Worm (Caenorhabditis elegans): ENCODE results near the gene ZK632.10.
A peak's percentile ranks its signal among the peaks of the same experiment; 100 is the strongest.

Gene ZK632.10

ce11 chrIII:9827163-9827951, at the start of gene ZK632.10, which contains the start of gene ZK632.11 (continued):
- peak; percentile 59 for TF ChIP-seq K12H6.12 (tag; optimal IDR thresholded peaks at IDR 0.05)
- no peak for TF ChIP-seq F10E7.11 (tag; optimal IDR thresholded peaks at IDR 0.05)
- no peak for TF ChIP-seq F22D6.2 (tag; optimal IDR thresholded peaks at IDR 0.05)
- TF ChIP-seq madf-10 (tag; optimal IDR thresholded peaks at IDR 0.05): no peak
- TF ChIP-seq tlf-1 (GFP tag; optimal IDR thresholded peaks at IDR 0.05): no peak
- no peak for TF ChIP-seq attf-6 (GFP tag; IDR thresholded peaks at IDR 0.05)
- TF ChIP-seq egl-44 (GFP tag; IDR thresholded peaks at IDR 0.05): no peak
- TF ChIP-seq D2030.7 (GFP tag; IDR thresholded peaks at IDR 0.05): peak; percentile 33; the same call in 1 of the 2 replicates
- peak; percentile 53 for TF ChIP-seq ceh-91 (GFP tag; IDR thresholded peaks at IDR 0.05)
- no peak for TF ChIP-seq hmg-20 (GFP tag; IDR thresholded peaks at IDR 0.05)
- no peak for TF ChIP-seq F57A8.1 (GFP tag; optimal IDR thresholded peaks at IDR 0.05)
- no peak for TF ChIP-seq nhr-27 (tag; optimal IDR thresholded peaks at IDR 0.05)
- TF ChIP-seq Y53G8AR.9 (GFP tag; conservative IDR thresholded peaks at IDR 0.05): peak; percentile 39; the same call in 1 of the 2 replicates
- TF ChIP-seq ztf-25 (GFP tag; IDR thresholded peaks at IDR 0.05): no peak
- TF ChIP-seq nhr-179 (tag; optimal IDR thresholded peaks at IDR 0.05): no peak
- no peak for TF ChIP-seq lag-1 (GFP tag; IDR thresholded peaks at IDR 0.05)
- no peak for TF ChIP-seq Y56A3A.18 (GFP tag; IDR thresholded peaks at IDR 0.05)
- peak; percentile 17 for TF ChIP-seq attf-5 (GFP tag; optimal IDR thresholded peaks at IDR 0.05)
- no peak for TF ChIP-seq madf-8 (GFP tag; conservative IDR thresholded peaks at IDR 0.05)
- TF ChIP-seq madf-3 (GFP tag; IDR thresholded peaks at IDR 0.05): peak; percentile 37; the same call in 1 of the 2 replicates
- no peak for TF ChIP-seq sea-2 (GFP tag; IDR thresholded peaks at IDR 0.05)
- TF ChIP-seq dox-1 (GFP tag; IDR thresholded peaks at IDR 0.05): 0 out of 2 replicates have a peak, but pooled peaks have one; percentile 20
- no peak for TF ChIP-seq lsy-27 (tag; optimal IDR thresholded peaks at IDR 0.05; ENCODE audit: borderline replicate concordance, insufficient read depth)
- TF ChIP-seq akir-1 (GFP tag; optimal IDR thresholded peaks at IDR 0.05): no peak
- TF ChIP-seq snpc-3.4 (tag; optimal IDR thresholded peaks at IDR 0.05): no peak
- TF ChIP-seq hlh-12 (tag; optimal IDR thresholded peaks at IDR 0.05): no peak
- no peak for TF ChIP-seq mxl-1 (tag; optimal IDR thresholded peaks at IDR 0.05)

ce11 chrIII:9876951-9877350, 49.4 kb upstream of the ZK632.10 start, which contains the start of gene ZK757.10:
Gene ZK757.10 (plus strand): TSS chrIII:9877251.
- TF ChIP-seq aptf-3 (GFP tag; IDR thresholded peaks at IDR 0.05) (no peak), nfya-2 (GFP tag; IDR thresholded peaks at IDR 0.05) (no peak), ceh-79 (tag; optimal IDR thresholded peaks at IDR 0.05) (no peak), ama-1 (optimal IDR thresholded peaks at IDR 0.05) (no peak), ama-1 (GFP tag; optimal IDR thresholded peaks at IDR 0.05) (no peak), gei-17 (GFP tag; optimal IDR thresholded peaks at IDR 0.05) (no peak), mel-28 (tag; optimal IDR thresholded peaks at IDR 0.05; ENCODE audit: borderline replicate concordance) (no peak), fkh-3 (tag; optimal IDR thresholded peaks at IDR 0.05) (no peak), egl-18 (GFP tag; IDR thresholded peaks at IDR 0.05) (no peak), F23B12.7 (tag; optimal IDR thresholded peaks at IDR 0.05; ENCODE audit: insufficient read depth) (no peak), zfh-2 (GFP tag; conservative IDR thresholded peaks at IDR 0.05) (no peak), lin-35 (GFP tag; optimal IDR thresholded peaks at IDR 0.05) (no peak), let-526 (GFP tag; IDR thresholded peaks at IDR 0.05) (no peak), attf-6 (GFP tag; IDR thresholded peaks at IDR 0.05) (no peak), pha-4 (tag; optimal IDR thresholded peaks at IDR 0.05) (no peak), somi-1 (GFP tag; optimal IDR thresholded peaks at IDR 0.05) (no peak)

Measured in whole organism, young adult.